Worm (Caenorhabditis elegans) whole organism, late embryonic: ENCODE measurements around the gene Y38C1AA.12.

ENCODE experiments used
- C08G9.2 ChIP-seq: sonication (generic microtip); optimal IDR thresholded peaks from 2 replicates; lab custom pipeline; 2016; ENCODE audit warnings: mild to moderate bottlenecking, missing genetic modification characterization, moderate library complexity, missing compliant biosample characterization
- F13H6.1 ChIP-seq: sonication (generic microtip); optimal IDR thresholded peaks from 2 replicates; lab custom pipeline; 2016; ENCODE audit warnings: missing genetic modification characterization, missing compliant biosample characterization
- K02D7.2 ChIP-seq: sonication (generic microtip); optimal IDR thresholded peaks from 2 replicates; lab custom pipeline; 2017; ENCODE audit warnings: mild to moderate bottlenecking, missing genetic modification characterization, missing compliant biosample characterization
- K09A11.1 ChIP-seq: sonication (generic microtip); optimal IDR thresholded peaks from 2 replicates; lab custom pipeline; 2017; ENCODE audit warnings: antibody characterized with exemption, mild to moderate bottlenecking, missing genetic modification characterization, missing compliant biosample characterization; ENCODE audit not compliant: insufficient read depth
- T23F11.4 ChIP-seq: fragments of 200-800 bp; sonication (Bioruptor generic); optimal IDR thresholded peaks from 2 replicates; lab custom pipeline; 2018; ENCODE audit warnings: mild to moderate bottlenecking, missing genetic modification characterization, missing compliant biosample characterization
- Y22D7AL.16 ChIP-seq: sonication (generic microtip); optimal IDR thresholded peaks from 2 replicates; lab custom pipeline; 2016; ENCODE audit warnings: missing genetic modification characterization, missing compliant biosample characterization
- ahr-1 ChIP-seq: sonication (generic microtip); optimal IDR thresholded peaks from 2 replicates; lab custom pipeline; 2016; ENCODE audit warnings: missing genetic modification characterization, missing compliant biosample characterization
- ama-1 ChIP-seq: fragments of 150-350 bp; optimal IDR thresholded peaks from 2 replicates; lab custom pipeline; 2014
- ceh-14 ChIP-seq: sonication (generic microtip); optimal IDR thresholded peaks from 2 replicates; lab custom pipeline; 2016; ENCODE audit warnings: missing genotype, missing genetic modification characterization, missing compliant biosample characterization
- ceh-19 ChIP-seq: fragments of 200-800 bp; sonication (Bioruptor generic); optimal IDR thresholded peaks from 2 replicates; lab custom pipeline; 2018; ENCODE audit warnings: mild to moderate bottlenecking, missing genetic modification characterization, missing compliant biosample characterization
- ceh-2 ChIP-seq: sonication (generic microtip); optimal IDR thresholded peaks from 2 replicates; lab custom pipeline; 2016; ENCODE audit warnings: missing genotype, missing genetic modification characterization, missing compliant biosample characterization
- ceh-30 ChIP-seq: fragments of 150-350 bp; optimal IDR thresholded peaks from 2 replicates; lab custom pipeline; 2014; ENCODE audit warnings: missing biosample characterization, missing genetic modification characterization
- ceh-31 ChIP-seq: sonication (generic microtip); optimal IDR thresholded peaks from 2 replicates; lab custom pipeline; 2016; ENCODE audit warnings: missing genetic modification characterization, missing compliant biosample characterization
- ceh-34 ChIP-seq: sonication (generic microtip); optimal IDR thresholded peaks from 2 replicates; lab custom pipeline; 2016; ENCODE audit warnings: mild to moderate bottlenecking, missing genetic modification characterization, missing compliant biosample characterization
- ceh-6 ChIP-seq: fragments of 200-800 bp; sonication (Bioruptor generic); optimal IDR thresholded peaks from 2 replicates; lab custom pipeline; 2018; ENCODE audit warnings: mild to moderate bottlenecking, missing genetic modification characterization, missing compliant biosample characterization
- ceh-9 ChIP-seq: sonication (generic microtip); optimal IDR thresholded peaks from 2 replicates; lab custom pipeline; 2016; ENCODE audit warnings: mild to moderate bottlenecking, missing genetic modification characterization, inconsistent platforms, missing compliant biosample characterization
- dve-1 ChIP-seq: sonication (generic microtip); optimal IDR thresholded peaks from 2 replicates; lab custom pipeline; 2017; ENCODE audit warnings: antibody characterized with exemption, mild to moderate bottlenecking, missing genetic modification characterization, missing compliant biosample characterization
- elt-2 ChIP-seq: sonication (generic microtip); optimal IDR thresholded peaks from 2 replicates; lab custom pipeline; 2016; ENCODE audit warnings: missing genetic modification reagents, missing genetic modification characterization, missing compliant biosample characterization
- elt-4 ChIP-seq: sonication (generic microtip); optimal IDR thresholded peaks from 2 replicates; lab custom pipeline; 2016; ENCODE audit warnings: missing genetic modification characterization, missing compliant biosample characterization
- ets-4 ChIP-seq: sonication (generic microtip); optimal IDR thresholded peaks from 2 replicates; lab custom pipeline; 2016; ENCODE audit warnings: missing genetic modification characterization, missing compliant biosample characterization
- eyg-1 ChIP-seq: sonication (generic microtip); optimal IDR thresholded peaks from 2 replicates; lab custom pipeline; 2016; ENCODE audit warnings: missing genotype, missing genetic modification characterization, missing compliant biosample characterization
- fax-1 ChIP-seq: sonication (generic microtip); optimal IDR thresholded peaks from 2 replicates; lab custom pipeline; 2016; ENCODE audit warnings: missing genotype, missing genetic modification characterization, missing compliant biosample characterization
- fkh-10 ChIP-seq: fragments of 150-350 bp; optimal IDR thresholded peaks from 2 replicates; lab custom pipeline; 2014; ENCODE audit warnings: missing biosample characterization, missing genetic modification reagents, missing genetic modification characterization
- fkh-6 ChIP-seq: sonication (generic microtip); optimal IDR thresholded peaks from 2 replicates; lab custom pipeline; 2016; ENCODE audit warnings: missing genetic modification characterization, missing compliant biosample characterization
- gmeb-2 ChIP-seq: sonication (generic microtip); optimal IDR thresholded peaks from 2 replicates; lab custom pipeline; 2016; ENCODE audit warnings: missing genetic modification characterization, inconsistent platforms, missing compliant biosample characterization
- hlh-30 ChIP-seq: sonication (generic microtip); optimal IDR thresholded peaks from 2 replicates; lab custom pipeline; 2017; ENCODE audit warnings: antibody characterized with exemption, missing genetic modification characterization, missing compliant biosample characterization; ENCODE audit not compliant: insufficient read depth
- hlh-6 ChIP-seq: sonication (generic microtip); optimal IDR thresholded peaks from 2 replicates; lab custom pipeline; 2016; ENCODE audit warnings: missing genotype, missing genetic modification characterization, missing compliant biosample characterization
- hlh-8 ChIP-seq: sonication (generic microtip); optimal IDR thresholded peaks from 2 replicates; lab custom pipeline; 2016; ENCODE audit warnings: missing genotype, missing genetic modification characterization, missing compliant biosample characterization
- madf-2 ChIP-seq: sonication (generic microtip); optimal IDR thresholded peaks from 2 replicates; lab custom pipeline; 2017; ENCODE audit warnings: missing genetic modification characterization, missing compliant biosample characterization
- mec-3 ChIP-seq: sonication (generic microtip); optimal IDR thresholded peaks from 2 replicates; lab custom pipeline; 2016; ENCODE audit warnings: borderline replicate concordance, missing genetic modification characterization, missing compliant biosample characterization
- nfya-1 ChIP-seq: sonication (generic microtip); optimal IDR thresholded peaks from 2 replicates; lab custom pipeline; 2017; ENCODE audit warnings: missing genetic modification characterization, mild to moderate bottlenecking, missing compliant biosample characterization, antibody characterized with exemption, moderate library complexity
- nhr-11 ChIP-seq: fragments of 150-350 bp; optimal IDR thresholded peaks from 2 replicates; lab custom pipeline; 2014; ENCODE audit warnings: missing biosample characterization, missing genetic modification characterization
- nhr-232 ChIP-seq: sonication (generic microtip); optimal IDR thresholded peaks from 2 replicates; lab custom pipeline; 2016; ENCODE audit warnings: missing genetic modification characterization, missing compliant biosample characterization
- npax-4 ChIP-seq: sonication (generic microtip); optimal IDR thresholded peaks from 2 replicates; lab custom pipeline; 2016; ENCODE audit warnings: missing genetic modification characterization, missing compliant biosample characterization
- pat-9 ChIP-seq: fragments of 200-800 bp; sonication (Bioruptor generic); optimal IDR thresholded peaks from 2 replicates; lab custom pipeline; 2018; ENCODE audit warnings: mild to moderate bottlenecking, missing genetic modification characterization, moderate library complexity, missing compliant biosample characterization
- pax-1 ChIP-seq: fragments of 150-350 bp; optimal IDR thresholded peaks from 2 replicates; lab custom pipeline; 2014; ENCODE audit warnings: missing biosample characterization, missing genetic modification characterization
- pha-4 ChIP-seq: fragments of 150-350 bp; optimal IDR thresholded peaks from 2 replicates; lab custom pipeline; 2018; ENCODE audit warnings: missing biosample characterization, missing genetic modification reagents, missing genetic modification characterization
- ref-2 ChIP-seq: sonication (generic microtip); optimal IDR thresholded peaks from 2 replicates; lab custom pipeline; 2016; ENCODE audit warnings: missing genetic modification characterization, missing compliant biosample characterization
- rnt-1 ChIP-seq: sonication (generic microtip); optimal IDR thresholded peaks from 2 replicates; lab custom pipeline; 2016; ENCODE audit warnings: missing genetic modification characterization, missing compliant biosample characterization
- sdc-2 ChIP-seq: sonication (generic microtip); optimal IDR thresholded peaks from 2 replicates; lab custom pipeline; 2016; ENCODE audit warnings: missing genotype, missing genetic modification characterization, missing compliant biosample characterization
- sox-2 ChIP-seq: fragments of 200-800 bp; sonication (Bioruptor generic); IDR thresholded peaks from 2 replicates; pipeline ENCODE4 v1.3.6; 2022; ENCODE audit warnings: missing genetic modification reagents, missing genetic modification characterization, missing compliant biosample characterization
- syd-9 ChIP-seq: sonication (generic microtip); optimal IDR thresholded peaks from 2 replicates; lab custom pipeline; 2016; ENCODE audit warnings: mild to moderate bottlenecking, missing genetic modification characterization, moderate library complexity, missing compliant biosample characterization
- tbx-2 ChIP-seq: sonication (generic microtip); optimal IDR thresholded peaks from 2 replicates; lab custom pipeline; 2016; ENCODE audit warnings: missing genetic modification characterization, missing compliant biosample characterization
- tbx-7 ChIP-seq: sonication (generic microtip); optimal IDR thresholded peaks from 2 replicates; lab custom pipeline; 2016; ENCODE audit warnings: missing genotype, missing genetic modification characterization, missing compliant biosample characterization
- ttx-3 ChIP-seq: sonication (generic microtip); optimal IDR thresholded peaks from 2 replicates; lab custom pipeline; 2016; ENCODE audit warnings: missing genetic modification reagents, missing genetic modification characterization, missing compliant biosample characterization
- unc-42 ChIP-seq: sonication (generic microtip); optimal IDR thresholded peaks from 2 replicates; lab custom pipeline; 2016; ENCODE audit warnings: missing genotype, missing genetic modification characterization, missing compliant biosample characterization
- unc-55 ChIP-seq: sonication (generic microtip); optimal IDR thresholded peaks from 2 replicates; lab custom pipeline; 2017; ENCODE audit warnings: missing biosample characterization, missing genetic modification reagents, missing genetic modification characterization
- unc-86 ChIP-seq: sonication (generic microtip); optimal IDR thresholded peaks from 2 replicates; lab custom pipeline; 2016; ENCODE audit warnings: missing genetic modification characterization, missing compliant biosample characterization
- ztf-16 ChIP-seq: sonication (generic microtip); optimal IDR thresholded peaks from 2 replicates; lab custom pipeline; 2017; ENCODE audit warnings: missing genetic modification characterization, missing compliant biosample characterization

Gene Y38C1AA.12

DNA sequence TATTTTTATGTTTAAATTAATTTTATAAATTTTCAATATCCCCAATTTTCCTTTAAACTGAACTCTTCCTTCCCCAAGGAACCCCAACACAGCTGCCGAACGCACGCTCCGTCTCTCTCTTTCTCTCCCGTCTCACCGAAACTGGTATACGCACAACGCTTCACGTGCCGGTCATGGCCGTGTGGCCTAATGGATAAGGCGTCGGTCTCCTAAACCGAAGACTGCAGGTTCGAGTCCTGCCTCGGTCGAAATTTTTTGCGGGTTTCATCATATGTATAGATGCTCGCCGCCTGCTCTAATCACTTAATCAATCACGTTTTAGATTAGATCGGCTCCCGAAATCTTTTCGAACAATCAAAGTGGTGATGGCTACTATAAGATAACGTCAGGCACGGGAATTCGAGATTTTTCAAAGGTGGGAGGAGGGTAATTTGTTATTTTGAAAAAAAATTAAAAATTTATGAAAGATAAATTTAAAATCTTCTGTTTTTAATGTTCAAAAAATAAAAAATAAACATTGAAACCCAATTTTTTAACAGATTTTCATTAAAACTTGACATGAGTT, 48.2 kb upstream of the Y38C1AA.12 start (continued):
- peak; percentile 82 for TF ChIP-seq K09A11.1
- peak; percentile 80 for TF ChIP-seq ceh-31 (tag; lab: Kevin White, UChicago)
- peak; percentile 42 for TF ChIP-seq unc-42 (tag; lab: Kevin White, UChicago)
- peak; percentile 91 for TF ChIP-seq ceh-34 (tag; lab: Kevin White, UChicago)
- TF ChIP-seq unc-55 (GFP tag; lab: Kevin White, UChicago), result peak; percentile 23
- TF ChIP-seq syd-9 (tag; lab: Kevin White, UChicago), result peak; percentile 88
- TF ChIP-seq ceh-2 (tag; lab: Kevin White, UChicago), result peak; percentile 73
- TF ChIP-seq rnt-1 (tag; lab: Kevin White, UChicago), result peak; percentile 92
- TF ChIP-seq mec-3, result peak; percentile 72
- TF ChIP-seq elt-4 (tag; lab: Kevin White, UChicago), result no peak
- TF ChIP-seq ceh-30, result no peak
- TF ChIP-seq sdc-2 (tag; lab: Kevin White, UChicago), result peak; percentile 82
- TF ChIP-seq ets-4 (tag; lab: Kevin White, UChicago), result no peak
- peak; percentile 90 for TF ChIP-seq fkh-6 (tag; lab: Kevin White, UChicago)
- TF ChIP-seq unc-86 (tag; lab: Kevin White, UChicago), result peak; percentile 90
- no peak for TF ChIP-seq pax-1 (tag; lab: Kevin White, UChicago)
- TF ChIP-seq C08G9.2 (tag; lab: Kevin White, UChicago), result peak; percentile 81
- TF ChIP-seq hlh-6 (tag; lab: Kevin White, UChicago), result peak; percentile 93
- TF ChIP-seq Y22D7AL.16 (tag; lab: Kevin White, UChicago), result peak; percentile 92
- peak; percentile 94 for TF ChIP-seq ceh-6
- peak; percentile 40 for TF ChIP-seq tbx-7 (tag; lab: Kevin White, UChicago)
- TF ChIP-seq pat-9 (tag; lab: Kevin White, UChicago), result peak; percentile 95
- peak; percentile 93 for TF ChIP-seq ceh-19 (GFP tag; lab: Kevin White, UChicago)
- peak; percentile 88 for TF ChIP-seq sox-2 (GFP tag; lab: Robert Waterston, UW)
- peak; percentile 92 for TF ChIP-seq nhr-232 (tag; lab: Kevin White, UChicago)
- TF ChIP-seq npax-4, result peak; percentile 68
- peak; percentile 90 for TF ChIP-seq hlh-30
- peak; percentile 80 for TF ChIP-seq ahr-1 (tag; lab: Kevin White, UChicago)
- TF ChIP-seq madf-2 (tag; lab: Kevin White, UChicago), result peak; percentile 88
- peak; percentile 59 for TF ChIP-seq ceh-14 (tag; lab: Kevin White, UChicago)
- peak; percentile 95 for TF ChIP-seq eyg-1 (tag; lab: Kevin White, UChicago)
- TF ChIP-seq fkh-10, result no peak
- TF ChIP-seq ref-2 (tag; lab: Kevin White, UChicago), result peak; percentile 89
- no peak for TF ChIP-seq nhr-11 (tag; lab: Kevin White, UChicago)
- TF ChIP-seq elt-2 (tag; lab: Kevin White, UChicago), result peak; percentile 96
- TF ChIP-seq ttx-3 (tag; lab: Kevin White, UChicago), result peak; percentile 93
- peak; percentile 85 for TF ChIP-seq fax-1
- peak; percentile 93 for TF ChIP-seq T23F11.4 (GFP tag; lab: Kevin White, UChicago)
- TF ChIP-seq dve-1 (tag; lab: Kevin White, UChicago), result peak; percentile 71
- TF ChIP-seq ceh-9 (tag; lab: Kevin White, UChicago), result peak; percentile 72
- no peak for TF ChIP-seq ama-1 (lab: Kevin White, UChicago)
- peak; percentile 92 for TF ChIP-seq tbx-2 (tag; lab: Kevin White, UChicago)
- TF ChIP-seq gmeb-2 (tag; lab: Kevin White, UChicago), result peak; percentile 91
- TF ChIP-seq ztf-16 (tag; lab: Kevin White, UChicago), result peak; percentile 90
- peak; percentile 87 for TF ChIP-seq K02D7.2 (tag; lab: Kevin White, UChicago)
- peak; percentile 53 for TF ChIP-seq hlh-8 (tag; lab: Kevin White, UChicago)
- TF ChIP-seq F13H6.1 (tag; lab: Kevin White, UChicago), result peak; percentile 75
- TF ChIP-seq pha-4, result no peak
- peak; percentile 72 for TF ChIP-seq nfya-1
